Fruit fly (Drosophila melanogaster) whole organism, embryonic: ENCODE measurements around the gene DnaJ-1.

Experiments used
- Atf-2 ChIP-seq: fragments of 200-800 bp; sonication (Bioruptor generic); optimal IDR thresholded peaks from 2 replicates; lab custom pipeline; 2016; ENCODE audit warnings: missing biosample characterization, missing genetic modification characterization
- B-H2 ChIP-seq: fragments of 200-800 bp; sonication (Bioruptor generic); optimal IDR thresholded peaks from 2 replicates; lab custom pipeline; 2018; ENCODE audit warnings: missing biosample characterization, mild to moderate bottlenecking, missing genetic modification characterization
- CG10147 ChIP-seq: fragments of 200-800 bp; sonication (Bioruptor generic); optimal IDR thresholded peaks from 2 replicates; lab custom pipeline; 2019; ENCODE audit warnings: missing biosample characterization, mild to moderate bottlenecking, missing genetic modification characterization, moderate library complexity
- CG10267 ChIP-seq: fragments of 200-800 bp; sonication (Bioruptor generic); optimal IDR thresholded peaks from 2 replicates; lab custom pipeline; 2018; ENCODE audit warnings: missing biosample characterization, mild to moderate bottlenecking, missing genetic modification characterization, moderate library complexity
- CG11456 ChIP-seq: fragments of 200-800 bp; sonication (Bioruptor generic); IDR thresholded peaks from 3 replicates; pipeline ENCODE4 v1.3.6; 2022; ENCODE audit warnings: missing biosample characterization, missing genetic modification characterization
- CG12219 ChIP-seq: fragments of 200-800 bp; sonication (Bioruptor generic); optimal IDR thresholded peaks from 3 replicates; lab custom pipeline; 2018; ENCODE audit warnings: missing biosample characterization, mild to moderate bottlenecking, missing genetic modification characterization
- CG13287 ChIP-seq: fragments of 200-800 bp; sonication (Bioruptor generic); IDR thresholded peaks from 2 replicates; pipeline ENCODE4 v1.3.6; 2022; ENCODE audit warnings: missing biosample characterization, missing genetic modification characterization; ENCODE audit not compliant: partially characterized antibody
- CG13624 ChIP-seq: fragments of 200-800 bp; sonication (Bioruptor generic); optimal IDR thresholded peaks from 2 replicates; lab custom pipeline; 2016; ENCODE audit warnings: missing biosample characterization, missing genetic modification characterization
- CG18476 ChIP-seq: fragments of 200-800 bp; sonication (Bioruptor generic); optimal IDR thresholded peaks from 2 replicates; lab custom pipeline; 2016; ENCODE audit warnings: missing biosample characterization, mild to moderate bottlenecking, missing genetic modification characterization
- CG18599 ChIP-seq: fragments of 200-800 bp; sonication (Bioruptor generic); optimal IDR thresholded peaks from 3 replicates; lab custom pipeline; 2017; ENCODE audit warnings: missing biosample characterization, missing genetic modification characterization, mild to moderate bottlenecking, moderate library complexity, missing genetic modification reagents
- CG2712 ChIP-seq: fragments of 200-800 bp; optimal IDR thresholded peaks from 3 replicates; lab custom pipeline; 2019; ENCODE audit warnings: missing biosample characterization, mild to moderate bottlenecking, missing genetic modification characterization, moderate library complexity
- CG30431 ChIP-seq: fragments of 200-800 bp; sonication (Bioruptor generic); optimal IDR thresholded peaks from 2 replicates; lab custom pipeline; 2017; ENCODE audit warnings: missing biosample characterization, missing genetic modification characterization
- CG31441 ChIP-seq: fragments of 200-800 bp; sonication (Bioruptor generic); IDR thresholded peaks from 2 replicates; pipeline ENCODE4 v1.3.6; 2022; ENCODE audit warnings: missing biosample characterization, missing genetic modification characterization
- CG5180 ChIP-seq: fragments of 200-800 bp; sonication (Bioruptor generic); optimal IDR thresholded peaks from 3 replicates; lab custom pipeline; 2017; ENCODE audit warnings: missing biosample characterization, missing genetic modification characterization, mild to moderate bottlenecking, moderate library complexity, missing genetic modification reagents
- CG7839 ChIP-seq: fragments of 200-800 bp; sonication (Bioruptor generic); optimal IDR thresholded peaks from 3 replicates; lab custom pipeline; 2018; ENCODE audit warnings: missing biosample characterization, mild to moderate bottlenecking, missing genetic modification characterization, moderate library complexity
- CG8290 ChIP-seq, 3 experiments: fragments of 200-800 bp; sonication (Bioruptor generic); optimal IDR thresholded peaks; 2 replicates each; lab custom pipeline; 2016 to 2019; ENCODE audit warnings: missing biosample characterization in 3 of 3, missing genetic modification characterization in 3 of 3, mild to moderate bottlenecking in 2 of 3, moderate library complexity in 1 of 3
- CG8388 ChIP-seq: fragments of 200-800 bp; sonication (Bioruptor generic); optimal IDR thresholded peaks from 2 replicates; lab custom pipeline; 2019; ENCODE audit warnings: missing biosample characterization, mild to moderate bottlenecking, missing genetic modification characterization, moderate library complexity
- Camta ChIP-seq: fragments of 200-800 bp; sonication (Bioruptor generic); optimal IDR thresholded peaks from 2 replicates; lab custom pipeline; 2016; ENCODE audit warnings: missing biosample characterization, missing genetic modification characterization
- CkIIα-i1 ChIP-seq: fragments of 200-800 bp; sonication (Bioruptor generic); IDR thresholded peaks from 2 replicates; pipeline ENCODE4 v1.3.6; 2022; ENCODE audit warnings: missing biosample characterization, missing genetic modification characterization
- Dbx ChIP-seq: fragments of 200-800 bp; sonication (Bioruptor generic); IDR thresholded peaks from 3 replicates; pipeline ENCODE4 v1.3.6; 2022; ENCODE audit warnings: missing biosample characterization, missing genetic modification characterization
- Deaf1 ChIP-seq: fragments of 200-800 bp; optimal IDR thresholded peaks from 3 replicates; lab custom pipeline; 2019; ENCODE audit warnings: missing biosample characterization, mild to moderate bottlenecking, missing genetic modification characterization, moderate library complexity
- Dek ChIP-seq: fragments of 200-800 bp; sonication (Bioruptor generic); optimal IDR thresholded peaks from 3 replicates; lab custom pipeline; 2019; ENCODE audit warnings: missing biosample characterization, mild to moderate bottlenecking, missing genetic modification characterization, moderate library complexity
- Drgx ChIP-seq: fragments of 200-800 bp; sonication (Bioruptor generic); IDR thresholded peaks from 2 replicates; pipeline ENCODE4 v1.3.6; 2022; ENCODE audit warnings: missing biosample characterization, missing genetic modification characterization
- Fer3 ChIP-seq: fragments of 200-800 bp; sonication (Bioruptor generic); optimal IDR thresholded peaks from 2 replicates; lab custom pipeline; 2018; ENCODE audit warnings: missing biosample characterization, mild to moderate bottlenecking, missing genetic modification characterization, moderate library complexity
- Hsf ChIP-seq: fragments of 200-800 bp; sonication (Bioruptor generic); optimal IDR thresholded peaks from 3 replicates; lab custom pipeline; 2016; ENCODE audit warnings: missing biosample characterization, missing genetic modification characterization
- NFAT ChIP-seq: fragments of 200-800 bp; sonication (Bioruptor generic); IDR thresholded peaks from 2 replicates; pipeline ENCODE4 v1.3.6; 2022; ENCODE audit warnings: missing biosample characterization, missing genetic modification characterization
- Tbp ChIP-seq: fragments of >200 bp; optimal IDR thresholded peaks from 2 replicates; lab custom pipeline; 2018; ENCODE audit warnings: missing biosample characterization, missing genetic modification characterization
- amos ChIP-seq: fragments of 200-800 bp; sonication (Bioruptor generic); IDR thresholded peaks from 2 replicates; pipeline ENCODE4 v1.3.6; 2022; ENCODE audit warnings: missing biosample characterization, missing genetic modification characterization; ENCODE audit not compliant: partially characterized antibody
- ash1 ChIP-seq: fragments of 200-800 bp; sonication (Bioruptor generic); optimal IDR thresholded peaks from 2 replicates; lab custom pipeline; 2018; ENCODE audit warnings: missing biosample characterization, mild to moderate bottlenecking, missing genetic modification characterization
- az2 ChIP-seq: fragments of 200-800 bp; sonication (Bioruptor generic); optimal IDR thresholded peaks from 3 replicates; lab custom pipeline; 2016; ENCODE audit warnings: missing biosample characterization, missing genetic modification characterization
- caup ChIP-seq: fragments of 200-800 bp; sonication (Bioruptor generic); optimal IDR thresholded peaks from 3 replicates; lab custom pipeline; 2017; ENCODE audit warnings: missing biosample characterization, mild to moderate bottlenecking, missing genetic modification characterization, moderate library complexity; ENCODE audit not compliant: severe bottlenecking
- chm ChIP-seq: fragments of 200-800 bp; sonication (Bioruptor generic); IDR thresholded peaks from 2 replicates; pipeline ENCODE4 v1.3.6; 2022; ENCODE audit warnings: missing biosample characterization, missing genetic modification characterization
- dan ChIP-seq: fragments of 200-800 bp; sonication (Bioruptor generic); IDR thresholded peaks from 2 replicates; pipeline ENCODE4 v1.3.6; 2022; ENCODE audit warnings: missing biosample characterization, missing genetic modification characterization
- gce ChIP-seq: fragments of 200-800 bp; sonication (Bioruptor generic); IDR thresholded peaks from 3 replicates; pipeline ENCODE4 v1.3.6; 2022; ENCODE audit warnings: missing biosample characterization, missing genetic modification characterization
- gem ChIP-seq: fragments of 200-800 bp; sonication (Bioruptor generic); optimal IDR thresholded peaks from 2 replicates; lab custom pipeline; 2019; ENCODE audit warnings: missing biosample characterization, mild to moderate bottlenecking, missing genetic modification characterization, moderate library complexity
- gfzf ChIP-seq: fragments of 200-800 bp; sonication (Bioruptor generic); optimal IDR thresholded peaks from 2 replicates; lab custom pipeline; 2016; ENCODE audit warnings: missing biosample characterization, mild to moderate bottlenecking, missing genetic modification characterization, moderate library complexity
- jigr1 ChIP-seq: fragments of 200-800 bp; sonication (Bioruptor generic); IDR thresholded peaks from 3 replicates; pipeline ENCODE4 v1.3.6; 2022; ENCODE audit warnings: missing biosample characterization, missing genetic modification characterization
- ken ChIP-seq: fragments of 200-800 bp; sonication (Bioruptor generic); IDR thresholded peaks from 3 replicates; pipeline ENCODE4 v1.3.6; 2022; ENCODE audit warnings: missing biosample characterization, missing genetic modification characterization
- lab ChIP-seq: fragments of 200-800 bp; sonication (Bioruptor generic); optimal IDR thresholded peaks from 3 replicates; lab custom pipeline; 2017; ENCODE audit warnings: missing biosample characterization, missing genetic modification characterization, mild to moderate bottlenecking, moderate library complexity, missing genetic modification reagents
- lola ChIP-seq, 3 experiments: fragments of >200 bp in 2 of 3; fragments of 200-800 bp in 1 of 3; sonication (Bioruptor generic) in 1 of 3; optimal IDR thresholded peaks; 2 replicates each; lab custom pipeline; 2017 to 2019; ENCODE audit warnings: missing biosample characterization in 3 of 3, missing genetic modification characterization in 3 of 3, mild to moderate bottlenecking in 1 of 3, moderate library complexity in 1 of 3
- nmo ChIP-seq: fragments of 200-800 bp; sonication (Bioruptor generic); optimal IDR thresholded peaks from 2 replicates; lab custom pipeline; 2018; ENCODE audit warnings: missing biosample characterization, mild to moderate bottlenecking, missing genetic modification characterization, moderate library complexity
- org-1 ChIP-seq: fragments of 200-800 bp; sonication (Bioruptor generic); optimal IDR thresholded peaks from 2 replicates; lab custom pipeline; 2017; ENCODE audit warnings: missing biosample characterization, missing genetic modification characterization
- pan ChIP-seq, 4 experiments: fragments of >200 bp in 3 of 4; fragments of 200-800 bp in 1 of 4; sonication (Bioruptor generic) in 1 of 4; optimal IDR thresholded peaks in 3 of 4; IDR thresholded peaks in 1 of 4; 2 replicates each; pipeline versions ENCODE4 v1.3.6 to Lab custom; 2017 to 2022; ENCODE audit warnings: missing biosample characterization in 2 of 4, missing genetic modification characterization in 2 of 4, mixed read lengths in 1 of 4
- pnt ChIP-seq: fragments of 200-800 bp; sonication (Bioruptor generic); optimal IDR thresholded peaks from 3 replicates; lab custom pipeline; 2016; ENCODE audit warnings: missing biosample characterization, missing genetic modification characterization
- sob ChIP-seq: fragments of 200-800 bp; sonication (Bioruptor generic); IDR thresholded peaks from 2 replicates; pipeline ENCODE4 v1.3.6; 2022; ENCODE audit warnings: missing biosample characterization, missing genetic modification characterization
- sug ChIP-seq: fragments of 200-800 bp; optimal IDR thresholded peaks from 2 replicates; lab custom pipeline; 2019; ENCODE audit warnings: missing biosample characterization, mild to moderate bottlenecking, missing genetic modification characterization, moderate library complexity
- vvl ChIP-seq: fragments of 200-800 bp; sonication (Bioruptor generic); IDR thresholded peaks from 2 replicates; pipeline ENCODE4 v1.3.6; 2022; ENCODE audit warnings: missing biosample characterization, missing genetic modification characterization

The DnaJ-1 gene

dm6 chr3L:5770817-5771425 is 18.9 kb upstream of the DnaJ-1 start (continued):
- no peak; the same call in none of the 2 replicates for TF ChIP-seq CG31441 (GFP tag; lab: Robert Waterston, UW)
- 0 out of 3 replicates have a peak, but pooled peaks have one; percentile 40 for TF ChIP-seq ken (GFP tag; lab: Robert Waterston, UW)
- peak; percentile 94 for TF ChIP-seq CG10267 (tag; lab: Kevin White, UChicago)
- TF ChIP-seq caup (GFP tag; lab: Kevin White, UChicago), result peak; percentile 88
- TF ChIP-seq Camta (GFP tag; lab: Kevin White, UChicago), result peak; percentile 83
- peak; percentile 87 for TF ChIP-seq B-H2
- no peak for TF ChIP-seq CG18599 (GFP tag; lab: Kevin White, UChicago)
- no peak for TF ChIP-seq jigr1 (GFP tag; lab: Robert Waterston, UW)
- peak; percentile 72 for TF ChIP-seq CG8388
- peak; percentile 84 for TF ChIP-seq CG7839
- TF ChIP-seq CG5180 (GFP tag; lab: Kevin White, UChicago), result no peak
- peak; percentile 17; the same call in 1 of the 2 replicates for TF ChIP-seq CG13287 (GFP tag; lab: Robert Waterston, UW)
- peak; percentile 74; the same call in 2 of the 3 replicates for TF ChIP-seq Dbx (GFP tag; lab: Robert Waterston, UW)
- TF ChIP-seq CG12219 (GFP tag; lab: Kevin White, UChicago), result peak; percentile 84
- TF ChIP-seq pnt (GFP tag; lab: Kevin White, UChicago), result peak; percentile 80
- peak; percentile 14 for TF ChIP-seq gfzf
- TF ChIP-seq dan, result no peak
- TF ChIP-seq Tbp, result peak; percentile 19
- TF ChIP-seq Fer3, result peak; percentile 85
- no peak for TF ChIP-seq CkIIα-i1 (GFP tag; lab: Robert Waterston, UW)
- TF ChIP-seq lab (GFP tag; lab: Kevin White, UChicago), result no peak
- peak in 1 of 3 experiments; percentile 82 for TF ChIP-seq lola (GFP tag; optimal IDR thresholded peaks at IDR 0.05; lab: Kevin White, UChicago)
- peak; percentile 87 for TF ChIP-seq sug (tag; lab: Kevin White, UChicago)
- TF ChIP-seq CG30431 (GFP tag; lab: Kevin White, UChicago), result peak; percentile 58
- TF ChIP-seq Atf-2 (GFP tag; lab: Kevin White, UChicago), result peak; percentile 85
- peak; percentile 84 for TF ChIP-seq az2 (GFP tag; lab: Kevin White, UChicago)
- TF ChIP-seq CG11456 (GFP tag; lab: Robert Waterston, UW), result peak; percentile 39; the same call in 1 of the 3 replicates
- TF ChIP-seq pan (optimal IDR thresholded peaks at IDR 0.05; lab: Kevin White, UChicago), result no peak
- TF ChIP-seq pan (GFP tag; optimal IDR thresholded peaks at IDR 0.05 in 1 of 2, IDR thresholded peaks at IDR 0.05 in 1 of 2), result no peak
- TF ChIP-seq chm (GFP tag; lab: Robert Waterston, UW), result no peak
- peak; percentile 71 for TF ChIP-seq sob (GFP tag; lab: Robert Waterston, UW)
- TF ChIP-seq CG2712 (tag; lab: Kevin White, UChicago), result peak; percentile 87
- TF ChIP-seq Hsf (GFP tag; lab: Kevin White, UChicago), result peak; percentile 85
- TF ChIP-seq nmo, result peak; percentile 89
- peak; percentile 80 for TF ChIP-seq CG13624 (GFP tag; lab: Kevin White, UChicago)
- peak; percentile 78 for TF ChIP-seq Dek (tag; lab: Kevin White, UChicago)
- peak; percentile 90 for TF ChIP-seq org-1 (GFP tag; lab: Kevin White, UChicago)
- peak; percentile 59 for TF ChIP-seq Deaf1
- peak; percentile 70 for TF ChIP-seq ash1 (GFP tag; lab: Kevin White, UChicago)
- TF ChIP-seq NFAT, result peak; percentile 46; the same call in 1 of the 2 replicates
- peak; percentile 44; the same call in 1 of the 2 replicates for TF ChIP-seq amos
- TF ChIP-seq gem (tag; lab: Kevin White, UChicago), result peak; percentile 90
- TF ChIP-seq vvl (GFP tag; lab: Robert Waterston, UW), result peak; percentile 59
- TF ChIP-seq CG8290 (GFP tag; optimal IDR thresholded peaks at IDR 0.05; lab: Kevin White, UChicago), result peak; percentile 53
- peak; percentile 84 to 92 for TF ChIP-seq CG8290 (tag; optimal IDR thresholded peaks at IDR 0.05; lab: Kevin White, UChicago)
- TF ChIP-seq Drgx (GFP tag; lab: Robert Waterston, UW), result peak; percentile 77; the same call in 1 of the 2 replicates
- 0 out of 3 replicates have a peak, but pooled peaks have one; percentile 16 for TF ChIP-seq gce (GFP tag; lab: Robert Waterston, UW)
- peak; percentile 86 for TF ChIP-seq CG10147 (GFP tag; lab: Kevin White, UChicago)
- peak; percentile 84 for TF ChIP-seq CG18476 (GFP tag; lab: Kevin White, UChicago)
